Fruit fly (Drosophila melanogaster) ovary, adult (tissue): ENCODE results near the gene otu.

ENCODE experiments used
- CG17801 ChIP-seq: fragments of 200-800 bp; optimal IDR thresholded peaks from 2 replicates; lab custom pipeline; 2019; ENCODE audit warnings: missing biosample characterization, mild to moderate bottlenecking, missing genetic modification characterization, moderate library complexity; ENCODE audit not compliant: partially characterized antibody

The otu gene

dm6 chrX:8505023-8505604 lies 15.8 kb upstream of the otu start:
- TF ChIP-seq CG17801, result no peak

- no peak for TF ChIP-seq CG17801
Observed at dm6 chrX:8502053-8502452, 12.7 kb upstream of the otu start.

dm6 chrX:8501374-8501773 lies 12.0 kb upstream of the otu start:
- TF ChIP-seq CG17801, result no peak

dm6 chrX:8499151-8499550 lies 9.8 kb upstream of the otu start:
- TF ChIP-seq CG17801, result no peak

- TF ChIP-seq CG17801, result no peak
Observed at dm6 chrX:8497604-8498232, 8.4 kb upstream of the otu start.

- TF ChIP-seq CG17801, result no peak
Observed at dm6 chrX:8496362-8496761, 7.0 kb upstream of the otu start.

dm6 chrX:8493473-8493872 lies 4.1 kb upstream of the otu start:
- TF ChIP-seq CG17801, result no peak

- TF ChIP-seq CG17801, result no peak
Observed at dm6 chrX:8492849-8493248, 3.5 kb upstream of the otu start.

- no peak for TF ChIP-seq CG17801
Observed at dm6 chrX:8491452-8492046, 2.2 kb upstream of the otu start.

- no peak for TF ChIP-seq CG17801
Observed at dm6 chrX:8490976-8491345, 1.6 kb upstream of the otu start.

dm6 chrX:8490291-8490975 lies 1.1 kb upstream of the otu start:
- no peak for TF ChIP-seq CG17801

- no peak for TF ChIP-seq CG17801
Observed at dm6 chrX:8489048-8489447, 287 bp downstream of the otu start, which contains the start of gene CG33181. CG33181 (plus strand) TSS chrX:8489348.

dm6 chrX:8484778-8485177 lies 4.6 kb downstream of the otu start:
- TF ChIP-seq CG17801, result no peak

- no peak for TF ChIP-seq CG17801
Observed at dm6 chrX:8483671-8484070, 5.7 kb downstream of the otu start, which contains the start of gene CG33223. CG33223 (minus strand) TSS chrX:8483885.

- TF ChIP-seq CG17801, result no peak
Observed at dm6 chrX:8481462-8481861, 7.9 kb downstream of the otu start, which contains the start of gene Cp38. Cp38 (plus strand) TSS chrX:8481837.

- no peak for TF ChIP-seq CG17801
Observed at dm6 chrX:8479031-8479568, 10.2 kb downstream of the otu start, which contains the start of gene Cp36. Cp36 (plus strand) TSS chrX:8479319.

dm6 chrX:8476817-8477216 lies 12.5 kb downstream of the otu start, which contains the start of gene Cp7Fc:
Cp7Fc (plus strand) TSS chrX:8477117.
- no peak for TF ChIP-seq CG17801
